Worm (Caenorhabditis elegans) whole organism, early embryonic: ENCODE measurements around the gene srx-105.

Experiments
- B0310.2 ChIP-seq: sonication (generic microtip); optimal IDR thresholded peaks from 2 replicates; lab custom pipeline; 2016; ENCODE audit warnings: mild to moderate bottlenecking, missing genetic modification characterization, missing compliant biosample characterization
- F13C5.2 ChIP-seq: sonication (generic microtip); optimal IDR thresholded peaks from 2 replicates; lab custom pipeline; 2017; ENCODE audit warnings: mild to moderate bottlenecking, missing genetic modification characterization, inconsistent platforms, missing compliant biosample characterization
- aly-1 ChIP-seq: sonication (generic microtip); optimal IDR thresholded peaks from 2 replicates; lab custom pipeline; 2016; ENCODE audit warnings: missing genetic modification characterization, missing compliant biosample characterization
- ama-1 ChIP-seq: fragments of 150-350 bp; optimal IDR thresholded peaks from 2 replicates; lab custom pipeline; 2014
- ceh-13 ChIP-seq: fragments of 200-800 bp; sonication (Bioruptor generic); optimal IDR thresholded peaks from 2 replicates; lab custom pipeline; 2018; ENCODE audit warnings: mild to moderate bottlenecking, missing genetic modification characterization, missing compliant biosample characterization
- ceh-36 ChIP-seq: sonication (generic microtip); optimal IDR thresholded peaks from 2 replicates; lab custom pipeline; 2016; ENCODE audit warnings: missing genetic modification characterization, inconsistent platforms, missing compliant biosample characterization
- ets-7 ChIP-seq: sonication (generic microtip); optimal IDR thresholded peaks from 2 replicates; lab custom pipeline; 2016; ENCODE audit warnings: missing genotype, missing genetic modification characterization, missing compliant biosample characterization
- flt-1 ChIP-seq: fragments of 200-800 bp; sonication (Bioruptor generic); IDR thresholded peaks from 2 replicates; pipeline ENCODE4 v1.3.6; 2022; ENCODE audit warnings: missing genetic modification characterization, missing compliant biosample characterization
- hmbx-1 ChIP-seq: sonication (generic microtip); optimal IDR thresholded peaks from 2 replicates; lab custom pipeline; 2016; ENCODE audit warnings: mild to moderate bottlenecking, missing genetic modification characterization, missing compliant biosample characterization
- hmg-4 ChIP-seq: fragments of 200-800 bp; sonication (Bioruptor generic); optimal IDR thresholded peaks from 2 replicates; lab custom pipeline; 2018; ENCODE audit warnings: mild to moderate bottlenecking, missing genetic modification characterization, missing compliant biosample characterization
- hnd-1 ChIP-seq: sonication (generic microtip); optimal IDR thresholded peaks from 2 replicates; lab custom pipeline; 2016; ENCODE audit warnings: missing genetic modification characterization, missing compliant biosample characterization
- pes-1 ChIP-seq: fragments of 200-800 bp; sonication (Bioruptor generic); IDR thresholded peaks from 2 replicates; pipeline ENCODE4 v1.3.6; 2022; ENCODE audit warnings: missing genetic modification reagents, missing genetic modification characterization, missing compliant biosample characterization
- scrt-1 ChIP-seq: fragments of 200-800 bp; sonication (Bioruptor generic); IDR thresholded peaks from 2 replicates; pipeline ENCODE4 v1.3.6; 2022; ENCODE audit warnings: missing genetic modification characterization, missing compliant biosample characterization
- sea-1 ChIP-seq: fragments of 200-800 bp; sonication (Bioruptor generic); conservative IDR thresholded peaks from 2 replicates; pipeline ENCODE4 v1.3.6; 2022; ENCODE audit warnings: missing genetic modification characterization, missing compliant biosample characterization
- tbx-11 ChIP-seq: fragments of 200-800 bp; sonication (Bioruptor generic); IDR thresholded peaks from 2 replicates; pipeline ENCODE4 v1.3.6; 2022; ENCODE audit warnings: missing genetic modification characterization, missing compliant biosample characterization
- tbx-37 ChIP-seq: fragments of 200-800 bp; sonication (Bioruptor generic); conservative IDR thresholded peaks from 2 replicates; pipeline ENCODE4 v1.3.6; 2022; ENCODE audit warnings: missing genetic modification reagents, missing genetic modification characterization, missing compliant biosample characterization
- tra-4 ChIP-seq: sonication (generic microtip); optimal IDR thresholded peaks from 2 replicates; lab custom pipeline; 2017; ENCODE audit warnings: missing genetic modification characterization, missing compliant biosample characterization

Gene srx-105

DNA sequence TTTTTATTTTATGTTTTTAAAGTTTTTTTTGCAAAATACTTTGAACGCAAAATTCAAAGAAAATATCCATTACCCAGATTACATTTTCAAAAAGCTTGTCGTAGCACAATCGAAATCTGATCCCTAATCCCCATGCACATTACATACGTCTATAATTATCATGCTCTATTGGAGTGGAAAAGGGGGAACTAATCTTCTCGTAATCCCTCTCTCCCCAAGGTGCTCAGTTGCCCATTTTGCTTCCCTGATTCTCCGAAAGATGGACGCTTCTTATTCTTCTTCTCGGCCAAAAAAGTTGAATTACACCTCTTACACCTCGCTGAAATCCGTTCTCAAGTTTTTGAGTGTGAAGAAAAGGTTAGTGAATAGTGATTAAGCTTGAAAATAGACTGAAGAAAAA lies 9.8 kb upstream of the srx-105 start, which contains the start of gene fbxc-53:
Gene fbxc-53 (plus strand): TSS at position 245 of the 400 bp plus-strand sequence.
- TF ChIP-seq hmg-4 (GFP tag; lab: Kevin White, UChicago), result no peak
- no peak for TF ChIP-seq F13C5.2 (tag; lab: Kevin White, UChicago)
- TF ChIP-seq tra-4 (tag; lab: Kevin White, UChicago), result no peak
- TF ChIP-seq ceh-36 (tag; lab: Kevin White, UChicago), result peak; percentile 51
- no peak for TF ChIP-seq hmbx-1
- TF ChIP-seq tbx-11, result no peak

DNA sequence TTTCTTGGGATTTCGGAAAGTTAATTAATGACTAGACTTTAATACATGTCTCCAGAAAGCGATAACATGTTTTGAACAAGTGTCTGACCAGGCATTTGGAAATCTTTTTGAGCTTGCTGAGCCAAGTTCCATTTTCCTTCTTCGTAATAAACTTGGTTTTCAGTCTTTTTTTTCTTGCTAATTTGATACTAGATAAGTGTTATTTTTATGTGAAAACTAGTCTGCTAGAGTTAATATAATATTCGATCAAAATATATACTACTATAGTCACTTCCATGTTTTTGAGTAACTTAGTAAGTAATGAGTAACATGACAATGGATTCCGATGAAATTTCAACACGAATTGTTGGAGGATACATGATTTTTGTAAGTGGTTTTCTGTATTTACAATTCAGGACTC lies 8.1 kb upstream of the srx-105 start, which contains the start of gene srx-110:
Gene srx-110 (plus strand): TSS at position 301 of the 400 bp plus-strand sequence.
- TF ChIP-seq ceh-36 (tag; lab: Kevin White, UChicago) (no peak), B0310.2 (tag; lab: Kevin White, UChicago) (no peak), sea-1 (GFP tag; lab: Robert Waterston, UW) (no peak), hnd-1 (tag; lab: Kevin White, UChicago) (no peak), hmg-4 (GFP tag; lab: Kevin White, UChicago) (no peak), tra-4 (tag; lab: Kevin White, UChicago) (no peak), hmbx-1 (no peak), ama-1 (lab: Kevin White, UChicago) (no peak), flt-1 (GFP tag; lab: Robert Waterston, UW) (no peak), scrt-1 (GFP tag; lab: Robert Waterston, UW) (no peak), tbx-11 (no peak), ceh-13 (no peak), pes-1 (no peak), ets-7 (tag; lab: Kevin White, UChicago) (no peak)

ce11 chrII:3705320-3705719 lies 4.1 kb upstream of the srx-105 start, which contains the start of gene srx-108:
Gene srx-108 (plus strand): TSS chrII:3705620.
- TF ChIP-seq tra-4 (tag; lab: Kevin White, UChicago) (no peak), pes-1 (no peak), B0310.2 (tag; lab: Kevin White, UChicago) (no peak), ceh-36 (tag; lab: Kevin White, UChicago) (no peak), ama-1 (lab: Kevin White, UChicago) (no peak), hmg-4 (GFP tag; lab: Kevin White, UChicago) (no peak), F13C5.2 (tag; lab: Kevin White, UChicago) (no peak), flt-1 (GFP tag; lab: Robert Waterston, UW) (no peak), ceh-13 (no peak), hnd-1 (tag; lab: Kevin White, UChicago) (no peak), tbx-37 (GFP tag; lab: Robert Waterston, UW) (no peak), tbx-11 (no peak), sea-1 (GFP tag; lab: Robert Waterston, UW) (no peak), hmbx-1 (no peak)

DNA sequence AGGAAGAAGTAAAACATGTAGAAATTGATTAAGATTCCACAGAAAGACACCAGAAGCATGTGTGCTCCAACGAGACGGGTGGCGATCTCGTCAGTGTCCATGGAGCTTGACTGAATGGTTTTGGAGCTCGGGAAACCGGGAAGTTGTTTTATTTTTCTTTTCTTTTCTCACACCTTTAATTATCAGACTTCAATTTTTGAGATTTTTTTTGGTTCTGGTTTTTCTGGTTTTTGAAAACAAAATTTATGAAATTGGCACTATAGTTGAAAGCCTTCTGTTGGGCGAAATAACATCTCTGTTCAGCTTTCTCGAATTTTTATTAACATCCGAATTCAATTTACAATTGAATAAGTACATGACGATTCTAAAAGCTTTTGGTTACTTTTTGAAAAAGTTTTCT lies 1.6 kb downstream of the srx-105 start, which contains the start of gene srx-104:
Gene srx-104 (minus strand): TSS at position 101 of the 400 bp plus-strand sequence.
- no peak for TF ChIP-seq aly-1 (tag; lab: Kevin White, UChicago)

DNA sequence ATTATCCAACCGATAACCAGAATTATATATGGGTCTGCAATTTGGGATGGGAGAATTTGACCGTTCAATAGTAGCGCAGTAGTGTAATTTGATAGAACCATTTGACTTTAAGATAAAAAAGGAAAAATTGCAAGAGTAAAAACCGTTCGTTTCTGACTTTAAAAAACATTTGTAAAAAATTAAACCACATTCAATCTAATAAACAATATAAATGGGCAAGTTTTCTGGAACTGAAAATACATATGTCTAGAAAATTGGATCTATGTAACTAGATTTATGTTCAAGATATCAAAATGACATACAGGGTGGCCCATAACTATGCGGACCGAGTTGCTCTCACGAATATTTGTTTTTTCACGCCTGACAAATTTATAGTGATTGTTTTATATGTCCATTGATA lies 6.5 kb downstream of the srx-105 start, which contains the start of gene srx-102:
Gene srx-102 (minus strand): TSS at position 101 of the 400 bp plus-strand sequence.
- TF ChIP-seq scrt-1 (GFP tag; lab: Robert Waterston, UW), result no peak
- TF ChIP-seq ama-1 (lab: Kevin White, UChicago), result no peak
- TF ChIP-seq ceh-13, result no peak
- no peak for TF ChIP-seq B0310.2 (tag; lab: Kevin White, UChicago)
- no peak for TF ChIP-seq ets-7 (tag; lab: Kevin White, UChicago)
- TF ChIP-seq ceh-36 (tag; lab: Kevin White, UChicago), result no peak
- TF ChIP-seq sea-1 (GFP tag; lab: Robert Waterston, UW), result no peak
- no peak for TF ChIP-seq hnd-1 (tag; lab: Kevin White, UChicago)
- no peak for TF ChIP-seq hmbx-1
- no peak for TF ChIP-seq pes-1
- TF ChIP-seq tra-4 (tag; lab: Kevin White, UChicago), result no peak
- TF ChIP-seq flt-1 (GFP tag; lab: Robert Waterston, UW), result no peak
- no peak for TF ChIP-seq F13C5.2 (tag; lab: Kevin White, UChicago)

- TF ChIP-seq tra-4 (tag; lab: Kevin White, UChicago) (no peak), tbx-37 (GFP tag; lab: Robert Waterston, UW) (no peak), B0310.2 (tag; lab: Kevin White, UChicago) (no peak), pes-1 (no peak), ama-1 (lab: Kevin White, UChicago) (no peak), sea-1 (GFP tag; lab: Robert Waterston, UW) (no peak), hmbx-1 (no peak), flt-1 (GFP tag; lab: Robert Waterston, UW) (no peak), ceh-13 (no peak), hmg-4 (GFP tag; lab: Kevin White, UChicago) (no peak), hnd-1 (tag; lab: Kevin White, UChicago) (no peak), F13C5.2 (tag; lab: Kevin White, UChicago) (no peak), aly-1 (tag; lab: Kevin White, UChicago) (no peak), ceh-36 (tag; lab: Kevin White, UChicago) (no peak), ets-7 (tag; lab: Kevin White, UChicago) (no peak), scrt-1 (GFP tag; lab: Robert Waterston, UW) (no peak), tbx-11 (no peak)
Observed at ce11 chrII:3690646-3691045, 10.6 kb downstream of the srx-105 start, which contains the start of gene srx-101. Gene srx-101 (minus strand): TSS chrII:3690746.

ce11 chrII:3688333-3688732 lies 12.9 kb downstream of the srx-105 start, which contains the start of gene ifas-1:
Gene ifas-1 (minus strand): TSS chrII:3688719.
- no peak for TF ChIP-seq hmbx-1
- no peak for TF ChIP-seq B0310.2 (tag; lab: Kevin White, UChicago)
- no peak for TF ChIP-seq flt-1 (GFP tag; lab: Robert Waterston, UW)
- TF ChIP-seq tra-4 (tag; lab: Kevin White, UChicago), result no peak
- TF ChIP-seq pes-1, result no peak
- no peak for TF ChIP-seq sea-1 (GFP tag; lab: Robert Waterston, UW)
- no peak for TF ChIP-seq hnd-1 (tag; lab: Kevin White, UChicago)
- TF ChIP-seq hmg-4 (GFP tag; lab: Kevin White, UChicago), result no peak
- TF ChIP-seq tbx-37 (GFP tag; lab: Robert Waterston, UW), result no peak
- no peak for TF ChIP-seq aly-1 (tag; lab: Kevin White, UChicago)
- TF ChIP-seq ceh-36 (tag; lab: Kevin White, UChicago), result no peak
- no peak for TF ChIP-seq scrt-1 (GFP tag; lab: Robert Waterston, UW)
- TF ChIP-seq ets-7 (tag; lab: Kevin White, UChicago), result no peak
- no peak for TF ChIP-seq F13C5.2 (tag; lab: Kevin White, UChicago)
- no peak for TF ChIP-seq tbx-11
- TF ChIP-seq ama-1 (lab: Kevin White, UChicago), result no peak
